Worm (Caenorhabditis elegans) whole organism, L1 larva: ENCODE data around the gene Y47D7A.9.
A peak's percentile ranks its signal among the peaks of the same experiment; 100 is the strongest.

Source experiments
- aly-2 ChIP-seq: fragments of 150-350 bp; optimal IDR thresholded peaks from 2 replicates; lab custom pipeline; 2014; ENCODE audit warnings: missing biosample characterization, missing genetic modification characterization
- blmp-1 ChIP-seq: fragments of 150-350 bp; optimal IDR thresholded peaks from 2 replicates; lab custom pipeline; 2014; ENCODE audit warnings: missing biosample characterization, missing genetic modification characterization
- ceh-8 ChIP-seq: fragments of 200-800 bp; sonication (Bioruptor generic); optimal IDR thresholded peaks from 2 replicates; lab custom pipeline; 2018; ENCODE audit warnings: mild to moderate bottlenecking, missing genetic modification characterization, moderate library complexity, missing compliant biosample characterization
- ceh-82 ChIP-seq, 3 experiments: fragments of 150-350 bp in 1 of 3; sonication (generic microtip) in 2 of 3; optimal IDR thresholded peaks; 2 replicates each; lab custom pipeline; 2014 to 2017; ENCODE audit warnings: missing biosample characterization in 3 of 3, missing genetic modification characterization in 3 of 3
- ceh-88 ChIP-seq: fragments of 200-800 bp; sonication (Bioruptor generic); IDR thresholded peaks from 2 replicates; pipeline ENCODE4 v1.3.6; 2022; ENCODE audit warnings: missing genetic modification characterization, missing compliant biosample characterization
- ceh-90 ChIP-seq: sonication (generic microtip); optimal IDR thresholded peaks from 2 replicates; lab custom pipeline; 2016; ENCODE audit warnings: missing genetic modification characterization, missing compliant biosample characterization
- efl-1 ChIP-seq, 4 experiments: fragments of 150-350 bp; optimal IDR thresholded peaks in 3 of 4; peaks in 1 of 4; 1 replicate in 1 of 4; 2 replicates in 3 of 4; lab custom pipeline; 2014; ENCODE audit warnings: missing biosample characterization in 2 of 4, missing genetic modification characterization in 2 of 4, missing genetic modification reagents in 2 of 4
- elt-3 ChIP-seq, 6 experiments: fragments of 150-350 bp in 1 of 6; sonication (generic microtip); optimal IDR thresholded peaks; 2 replicates each; lab custom pipeline; 2017 to 2018; ENCODE audit warnings: missing biosample characterization in 6 of 6, missing genetic modification characterization in 6 of 6, inconsistent platforms in 1 of 6
- fkh-10 ChIP-seq: sonication (generic microtip); optimal IDR thresholded peaks from 2 replicates; lab custom pipeline; 2017; ENCODE audit warnings: missing biosample characterization, missing genetic modification reagents, missing genetic modification characterization
- fkh-8 ChIP-seq: sonication (generic microtip); optimal IDR thresholded peaks from 2 replicates; lab custom pipeline; 2016; ENCODE audit warnings: mild to moderate bottlenecking, missing genetic modification characterization, missing compliant biosample characterization
- hpl-2 ChIP-seq: fragments of 150-350 bp; optimal IDR thresholded peaks from 2 replicates; lab custom pipeline; 2014; ENCODE audit warnings: missing biosample characterization, missing genetic modification reagents, missing genetic modification characterization
- isw-1 ChIP-seq: fragments of 200-800 bp; sonication (Bioruptor generic); IDR thresholded peaks from 2 replicates; pipeline ENCODE4 v1.3.6; 2022; ENCODE audit warnings: missing genetic modification characterization, missing compliant biosample characterization
- lin-14 ChIP-seq: fragments of 200-800 bp; sonication (Bioruptor generic); optimal IDR thresholded peaks from 2 replicates; lab custom pipeline; 2018; ENCODE audit warnings: mild to moderate bottlenecking, missing genetic modification characterization, moderate library complexity, missing compliant biosample characterization
- lin-15B ChIP-seq: fragments of 150-350 bp; sonication (generic microtip); optimal IDR thresholded peaks from 3 replicates; lab custom pipeline; 2014; ENCODE audit warnings: missing biosample characterization, missing genetic modification characterization
- mab-9 ChIP-seq: fragments of 200-800 bp; sonication (Bioruptor generic); IDR thresholded peaks from 2 replicates; pipeline ENCODE4 v1.3.6; 2022; ENCODE audit warnings: missing genetic modification reagents, missing genetic modification characterization, missing compliant biosample characterization
- nhr-11 ChIP-seq: fragments of 150-350 bp; optimal IDR thresholded peaks from 2 replicates; lab custom pipeline; 2014; ENCODE audit warnings: missing biosample characterization, missing genetic modification characterization
- nhr-20 ChIP-seq: sonication (generic microtip); optimal IDR thresholded peaks from 2 replicates; lab custom pipeline; 2016; ENCODE audit warnings: mild to moderate bottlenecking, missing genetic modification characterization, missing compliant biosample characterization
- nhr-237 ChIP-seq: fragments of 150-350 bp; optimal IDR thresholded peaks from 2 replicates; lab custom pipeline; 2014; ENCODE audit warnings: missing biosample characterization, missing genetic modification characterization
- nhr-47 ChIP-seq: sonication (generic microtip); optimal IDR thresholded peaks from 2 replicates; lab custom pipeline; 2016; ENCODE audit warnings: mild to moderate bottlenecking, missing genetic modification characterization, moderate library complexity, missing compliant biosample characterization
- nhr-77 ChIP-seq: fragments of 150-350 bp; optimal IDR thresholded peaks from 2 replicates; lab custom pipeline; 2014; ENCODE audit warnings: missing biosample characterization, missing genetic modification characterization
- nhr-84 ChIP-seq: sonication (generic microtip); optimal IDR thresholded peaks from 2 replicates; lab custom pipeline; 2017; ENCODE audit warnings: missing biosample characterization, missing genetic modification characterization
- nhr-90 ChIP-seq: sonication (generic microtip); optimal IDR thresholded peaks from 2 replicates; lab custom pipeline; 2016; ENCODE audit warnings: mild to moderate bottlenecking, missing genetic modification characterization, missing compliant biosample characterization; ENCODE audit not compliant: poor library complexity
- pag-3 ChIP-seq: sonication (generic microtip); optimal IDR thresholded peaks from 2 replicates; lab custom pipeline; 2017; ENCODE audit warnings: missing genetic modification characterization, mild to moderate bottlenecking, missing compliant biosample characterization, antibody characterized with exemption, borderline replicate concordance; ENCODE audit not compliant: insufficient read depth
- pqm-1 ChIP-seq: sonication (generic microtip); optimal IDR thresholded peaks from 3 replicates; lab custom pipeline; 2017; ENCODE audit warnings: missing biosample characterization, missing genetic modification characterization
- skn-1 ChIP-seq: fragments of 150-350 bp; optimal IDR thresholded peaks from 2 replicates; lab custom pipeline; 2014; ENCODE audit warnings: missing biosample characterization, missing genetic modification characterization
- snpc-4 ChIP-seq: fragments of 150-350 bp; optimal IDR thresholded peaks from 2 replicates; lab custom pipeline; 2014; ENCODE audit warnings: missing biosample characterization, missing genetic modification characterization
- snu-23 ChIP-seq: sonication (generic microtip); optimal IDR thresholded peaks from 2 replicates; lab custom pipeline; 2016; ENCODE audit warnings: missing genetic modification characterization, missing compliant biosample characterization
- swsn-7 ChIP-seq: sonication (generic microtip); optimal IDR thresholded peaks from 2 replicates; lab custom pipeline; 2016; ENCODE audit warnings: missing genetic modification characterization, missing compliant biosample characterization
- unc-130 ChIP-seq: fragments of 150-350 bp; optimal IDR thresholded peaks from 2 replicates; lab custom pipeline; 2017; ENCODE audit warnings: missing biosample characterization, missing genetic modification characterization, inconsistent platforms
- vab-15 ChIP-seq: sonication (generic microtip); optimal IDR thresholded peaks from 2 replicates; lab custom pipeline; 2017; ENCODE audit warnings: missing genotype, mild to moderate bottlenecking, missing genetic modification characterization, missing compliant biosample characterization

Y47D7A.9 gene

ce11 chrV:4387916-4388315, 35.8 kb downstream of the Y47D7A.9 start:
- TF ChIP-seq hpl-2 (no peak), fkh-8 (tag; lab: Kevin White, UChicago) (no peak), aly-2 (tag; lab: Kevin White, UChicago) (no peak), swsn-7 (tag; lab: Kevin White, UChicago) (no peak), lin-14 (GFP tag; lab: Kevin White, UChicago) (no peak), ceh-82 (tag; optimal IDR thresholded peaks at IDR 0.05; lab: Kevin White, UChicago) (no peak), snu-23 (GFP tag; lab: Kevin White, UChicago) (no peak), pag-3 (tag; lab: Kevin White, UChicago) (no peak), nhr-237 (tag; lab: Kevin White, UChicago) (no peak)

ce11 chrV:4387402-4387801, 36.4 kb downstream of the Y47D7A.9 start, which contains the start of gene F13A2.9:
TSS of gene F13A2.9 (minus strand) at chrV:4387502.
- TF ChIP-seq ceh-8 (GFP tag; lab: Kevin White, UChicago), result peak; percentile 74
- TF ChIP-seq nhr-20, result no peak
- TF ChIP-seq fkh-8 (tag; lab: Kevin White, UChicago), result peak; percentile 8
- no peak for TF ChIP-seq hpl-2
- TF ChIP-seq ceh-90, result peak; percentile 27
- TF ChIP-seq elt-3 (tag; optimal IDR thresholded peaks at IDR 0.05; lab: Kevin White, UChicago), result no peak

ce11 chrV:4386173-4386572, 37.6 kb downstream of the Y47D7A.9 start, which contains the start of gene F13A2.10:
TSS of gene F13A2.10 (minus strand) at chrV:4386273.
- no peak for TF ChIP-seq skn-1 (tag; lab: Kevin White, UChicago)
- no peak for TF ChIP-seq snu-23 (GFP tag; lab: Kevin White, UChicago)
- TF ChIP-seq nhr-84, result no peak
- TF ChIP-seq lin-15B, result no peak
- TF ChIP-seq efl-1 (optimal IDR thresholded peaks at IDR 0.05; lab: Kevin White, UChicago), result no peak
- TF ChIP-seq efl-1 (GFP tag; optimal IDR thresholded peaks at IDR 0.05 in 1 of 2; lab: Kevin White, UChicago), result no peak
- no peak for TF ChIP-seq nhr-11 (tag; lab: Kevin White, UChicago)
- TF ChIP-seq nhr-90, result no peak

ce11 chrV:4384482-4384881, 39.3 kb downstream of the Y47D7A.9 start, which contains the start of gene F13A2.2:
TSS of gene F13A2.2 (minus strand) at chrV:4384582.
- no peak for TF ChIP-seq nhr-47 (tag; lab: Kevin White, UChicago)
- TF ChIP-seq nhr-90, result no peak
- TF ChIP-seq lin-14 (GFP tag; lab: Kevin White, UChicago), result no peak
- no peak for TF ChIP-seq vab-15
- TF ChIP-seq snu-23 (GFP tag; lab: Kevin White, UChicago), result no peak
- no peak for TF ChIP-seq ceh-88 (GFP tag; lab: Robert Waterston, UW)
- no peak for TF ChIP-seq blmp-1
- no peak for TF ChIP-seq isw-1 (GFP tag; lab: Robert Waterston, UW)

- TF ChIP-seq efl-1 (optimal IDR thresholded peaks at IDR 0.05; lab: Kevin White, UChicago) (no peak), efl-1 (GFP tag; optimal IDR thresholded peaks at IDR 0.05 in 1 of 2; lab: Kevin White, UChicago) (peak in 1 of 2 experiments; percentile 48), ceh-82 (tag; optimal IDR thresholded peaks at IDR 0.05; lab: Kevin White, UChicago) (no peak)
Measured at ce11 chrV:4382298-4382697, 41.5 kb downstream of the Y47D7A.9 start, which contains the start of gene F13A2.1. TSS of gene F13A2.1 (minus strand) at chrV:4382398.

ce11 chrV:4377622-4378021, 46.1 kb downstream of the Y47D7A.9 start, which contains the start of gene F32D1.8:
TSS of gene F32D1.8 (minus strand) at chrV:4377722.
- TF ChIP-seq snpc-4 (tag; lab: Kevin White, UChicago) (no peak), nhr-77 (tag; lab: Kevin White, UChicago) (no peak), pag-3 (tag; lab: Kevin White, UChicago) (no peak), skn-1 (tag; lab: Kevin White, UChicago) (no peak), lin-14 (GFP tag; lab: Kevin White, UChicago) (no peak), vab-15 (no peak), unc-130 (no peak), mab-9 (GFP tag; lab: Robert Waterston, UW) (no peak), pqm-1 (tag; lab: Kevin White, UChicago) (no peak), fkh-10 (GFP tag; lab: Kevin White, UChicago) (no peak), blmp-1 (no peak)
- TF ChIP-seq, all 84 proteins: peak for 0
